Fruit fly (Drosophila melanogaster): ENCODE results near the gene CG5021.

DNA sequence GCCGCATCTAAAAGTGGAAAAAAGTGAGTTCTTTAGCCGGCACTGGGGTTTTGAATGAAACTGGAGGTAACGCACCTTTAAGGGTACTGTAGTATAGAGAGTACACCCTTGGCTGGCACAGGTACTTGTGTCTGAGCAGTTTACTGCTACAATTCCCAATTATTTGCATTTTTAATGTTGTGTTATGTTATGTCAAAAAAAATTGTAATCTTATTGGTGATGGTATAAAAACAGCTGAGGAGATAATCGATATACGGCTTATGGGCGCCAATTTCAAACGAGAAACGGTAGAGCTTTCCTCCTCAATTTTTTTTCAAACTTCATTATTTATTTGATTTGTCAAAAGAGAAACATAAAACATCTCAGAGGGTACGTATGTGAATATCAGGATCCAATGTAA, 2.2 kb upstream of the CG5021 start, which contains the start of gene ValRS-m:
- no peak for TF ChIP-seq CG8478 (optimal IDR thresholded peaks at IDR 0.05)
- no peak for TF ChIP-seq CTCF (optimal IDR thresholded peaks at IDR 0.05)

Data from S2 (cell line).